Fruit fly (Drosophila melanogaster): ENCODE measurements around the gene CG31139.

The CG31139 gene

DNA sequence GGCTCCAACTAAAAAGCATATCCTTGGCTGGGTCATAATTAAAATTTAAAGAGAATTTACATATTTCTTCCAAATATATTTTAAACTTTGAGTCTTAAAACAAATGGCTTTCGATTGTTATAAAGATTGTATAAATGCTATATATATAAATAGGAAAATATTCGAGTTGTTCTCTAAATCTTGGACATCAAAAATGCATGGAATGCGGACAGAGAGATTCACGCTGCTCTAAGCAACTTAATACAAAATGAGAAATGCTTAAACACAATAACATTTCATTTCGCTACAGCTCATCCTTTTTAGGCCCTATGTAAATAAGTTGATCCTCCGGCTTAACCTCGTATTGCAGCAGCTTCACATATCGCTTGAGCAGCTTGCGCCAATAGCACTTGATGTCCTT lies at the start of gene CG31139:
Gene CG31139, minus strand, starts transcription at position 101 of the 400 bp plus-strand sequence.
- TF ChIP-seq CG13204 (GFP tag; optimal IDR thresholded peaks at IDR 0.05) (no peak), gl (tag; optimal IDR thresholded peaks at IDR 0.05) (no peak), fd96Ca (GFP tag; IDR thresholded peaks at IDR 0.05) (no peak), Pif1B (GFP tag; optimal IDR thresholded peaks at IDR 0.05) (no peak), Snoo (tag; optimal IDR thresholded peaks at IDR 0.05) (no peak), CG10348 (GFP tag; IDR thresholded peaks at IDR 0.05) (no peak), Pif1A (GFP tag; optimal IDR thresholded peaks at IDR 0.05) (no peak), EcR (GFP tag; optimal IDR thresholded peaks at IDR 0.05) (no peak), CG15710 (tag; optimal IDR thresholded peaks at IDR 0.05) (no peak), CG14655 (GFP tag; optimal IDR thresholded peaks at IDR 0.05) (no peak), CG12605 (GFP tag; IDR thresholded peaks at IDR 0.05) (no peak), CG9948 (tag; optimal IDR thresholded peaks at IDR 0.05) (no peak), CG17806 (tag; optimal IDR thresholded peaks at IDR 0.05) (no peak), CG34367 (tag; optimal IDR thresholded peaks at IDR 0.05) (no peak), rn (GFP tag; IDR thresholded peaks at IDR 0.05) (no peak)

DNA sequence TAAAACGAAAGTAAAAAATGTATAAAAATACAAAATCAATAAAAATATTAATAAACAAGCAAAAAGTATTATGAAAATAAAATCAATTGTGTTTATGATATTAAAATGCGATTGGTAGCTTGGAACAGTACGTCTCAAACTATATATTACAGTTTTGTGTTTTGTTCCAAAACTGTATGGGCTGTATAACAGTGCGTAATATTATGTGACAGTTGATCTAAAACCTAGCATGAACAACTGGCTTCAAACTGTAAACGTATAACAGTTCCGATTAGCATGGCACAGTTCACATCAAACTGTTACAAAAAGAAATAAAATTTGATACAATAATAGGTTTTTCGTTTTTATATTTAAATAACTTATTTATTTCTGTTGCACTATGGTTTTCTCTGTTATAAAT lies 45.1 kb upstream of the CG31139 start:
- TF ChIP-seq Snoo (tag; optimal IDR thresholded peaks at IDR 0.05) (no peak), CG4496 (GFP tag; IDR thresholded peaks at IDR 0.05) (no peak), rn (GFP tag; IDR thresholded peaks at IDR 0.05) (no peak), CG32121 (GFP tag; IDR thresholded peaks at IDR 0.05) (no peak), CG10348 (GFP tag; IDR thresholded peaks at IDR 0.05) (no peak), Pif1A (GFP tag; optimal IDR thresholded peaks at IDR 0.05) (no peak), fd96Ca (GFP tag; IDR thresholded peaks at IDR 0.05) (no peak), CG8301 (tag; optimal IDR thresholded peaks at IDR 0.05) (no peak), CG34367 (tag; optimal IDR thresholded peaks at IDR 0.05) (no peak), CG14655 (GFP tag; optimal IDR thresholded peaks at IDR 0.05) (no peak), EcR (GFP tag; optimal IDR thresholded peaks at IDR 0.05) (no peak)

DNA sequence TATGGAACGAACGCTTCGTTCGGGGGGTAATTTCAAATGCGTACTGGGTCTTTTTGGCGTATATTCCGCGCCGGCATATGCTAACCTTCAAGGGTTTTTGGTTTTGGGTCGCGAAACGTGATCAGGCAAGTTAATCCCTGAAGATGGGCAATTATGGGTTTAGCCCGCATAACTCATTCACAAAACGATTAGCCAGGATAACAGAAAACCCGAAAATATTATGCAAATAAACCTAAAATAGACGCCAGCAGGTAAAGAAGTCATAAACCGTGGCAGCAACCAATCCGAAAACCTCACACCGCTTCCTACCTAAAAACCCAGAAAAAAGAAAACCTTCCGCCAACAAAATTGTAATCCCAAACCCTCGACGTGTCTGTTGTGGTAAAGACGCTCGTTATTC lies 40.2 kb upstream of the CG31139 start:
- TF ChIP-seq rn (GFP tag; IDR thresholded peaks at IDR 0.05) (no peak), CG8301 (tag; optimal IDR thresholded peaks at IDR 0.05) (no peak), EcR (GFP tag; optimal IDR thresholded peaks at IDR 0.05) (no peak), CG34367 (tag; optimal IDR thresholded peaks at IDR 0.05) (no peak), CG32121 (GFP tag; IDR thresholded peaks at IDR 0.05) (no peak), Pif1B (GFP tag; optimal IDR thresholded peaks at IDR 0.05) (no peak), CG9948 (tag; optimal IDR thresholded peaks at IDR 0.05) (no peak), D1 (tag; optimal IDR thresholded peaks at IDR 0.05) (no peak), gl (tag; optimal IDR thresholded peaks at IDR 0.05) (no peak), CG10348 (GFP tag; IDR thresholded peaks at IDR 0.05) (no peak), CG17806 (tag; optimal IDR thresholded peaks at IDR 0.05) (no peak), Pif1A (GFP tag; optimal IDR thresholded peaks at IDR 0.05) (no peak), CG4496 (GFP tag; IDR thresholded peaks at IDR 0.05) (no peak), Ets98B (GFP tag; IDR thresholded peaks at IDR 0.05) (no peak), CG15710 (tag; optimal IDR thresholded peaks at IDR 0.05) (no peak), Snoo (tag; optimal IDR thresholded peaks at IDR 0.05) (no peak), CG13204 (GFP tag; optimal IDR thresholded peaks at IDR 0.05) (no peak)

DNA sequence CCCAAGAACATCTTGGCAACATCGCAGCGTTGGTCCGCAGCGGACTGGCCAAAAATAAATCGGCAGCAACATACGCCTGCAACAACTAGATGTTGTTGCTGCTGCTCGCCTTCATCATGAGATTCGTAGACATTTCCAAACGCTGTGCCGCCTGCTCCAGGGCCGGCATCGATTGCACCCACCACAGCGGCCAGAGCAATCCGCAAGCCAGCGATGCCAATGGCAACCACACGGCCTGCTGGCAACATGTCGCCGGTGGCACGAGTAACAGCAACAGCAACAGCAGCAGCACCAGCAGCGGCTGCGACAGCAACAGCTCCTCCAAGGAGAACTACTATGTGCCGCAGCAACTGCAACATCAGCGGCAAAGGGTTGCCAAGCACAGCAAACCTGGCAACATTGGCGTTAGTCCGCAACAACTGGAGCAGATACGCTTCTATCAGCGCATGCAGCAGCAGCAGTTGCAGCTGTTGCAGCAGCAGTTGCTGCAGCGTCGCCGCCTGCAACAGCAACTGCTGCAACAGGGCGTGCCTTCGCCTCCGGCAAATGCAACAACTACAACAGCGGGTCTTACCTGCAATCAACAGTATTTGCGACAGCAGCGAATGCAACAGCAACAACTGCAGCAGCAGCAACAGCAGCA lies 35.9 kb upstream of the CG31139 start:
- TF ChIP-seq CG15710 (tag; optimal IDR thresholded peaks at IDR 0.05) = no peak
- TF ChIP-seq Pif1B (GFP tag; optimal IDR thresholded peaks at IDR 0.05) = no peak
- no peak for TF ChIP-seq CG9948 (tag; optimal IDR thresholded peaks at IDR 0.05)
- no peak for TF ChIP-seq CG8159 (tag; optimal IDR thresholded peaks at IDR 0.05)
- TF ChIP-seq CG8301 (tag; optimal IDR thresholded peaks at IDR 0.05) = no peak
- TF ChIP-seq D1 (tag; optimal IDR thresholded peaks at IDR 0.05) = no peak
- no peak for TF ChIP-seq fd96Ca (GFP tag; IDR thresholded peaks at IDR 0.05)
- no peak for TF ChIP-seq CG14655 (GFP tag; optimal IDR thresholded peaks at IDR 0.05)
- no peak for TF ChIP-seq gl (tag; optimal IDR thresholded peaks at IDR 0.05)

DNA sequence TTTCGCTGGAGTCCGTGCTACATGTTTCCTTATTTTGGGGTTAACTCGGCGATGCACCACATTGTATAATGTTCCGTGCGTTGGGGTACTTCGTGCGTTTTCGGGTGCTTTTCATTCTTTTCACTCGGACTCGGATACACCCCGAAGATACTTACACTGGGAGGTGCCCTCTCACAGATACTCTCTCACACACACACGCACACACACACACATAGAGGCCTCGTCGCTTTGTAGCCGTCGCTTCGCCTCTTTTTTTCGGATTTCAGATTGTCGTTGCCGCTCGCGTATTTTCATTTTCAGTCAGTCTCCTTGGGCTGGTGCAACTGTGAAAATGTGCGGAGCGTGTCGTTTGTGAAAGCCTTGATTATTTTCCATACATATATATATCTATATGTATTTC lies 32.6 kb upstream of the CG31139 start:
- TF ChIP-seq Ets98B (GFP tag; IDR thresholded peaks at IDR 0.05) = peak; percentile 96
- TF ChIP-seq Pif1B (GFP tag; optimal IDR thresholded peaks at IDR 0.05) = peak; percentile 54
- no peak for TF ChIP-seq rn (GFP tag; IDR thresholded peaks at IDR 0.05)
- peak; percentile 28 for TF ChIP-seq CG14655 (GFP tag; optimal IDR thresholded peaks at IDR 0.05)
- no peak for TF ChIP-seq D1 (tag; optimal IDR thresholded peaks at IDR 0.05)
- TF ChIP-seq CG9948 (tag; optimal IDR thresholded peaks at IDR 0.05) = no peak
- TF ChIP-seq CG4496 (GFP tag; IDR thresholded peaks at IDR 0.05) = peak; percentile 82
- TF ChIP-seq gl (tag; optimal IDR thresholded peaks at IDR 0.05) = no peak
- TF ChIP-seq fd96Ca (GFP tag; IDR thresholded peaks at IDR 0.05) = peak; percentile 95
- TF ChIP-seq CG15710 (tag; optimal IDR thresholded peaks at IDR 0.05) = peak; percentile 16
- peak; percentile 28 for TF ChIP-seq EcR (GFP tag; optimal IDR thresholded peaks at IDR 0.05)
- peak; percentile 57 for TF ChIP-seq Pif1A (GFP tag; optimal IDR thresholded peaks at IDR 0.05)
- no peak for TF ChIP-seq CG10348 (GFP tag; IDR thresholded peaks at IDR 0.05)
- peak; percentile 95 for TF ChIP-seq CG32121 (GFP tag; IDR thresholded peaks at IDR 0.05)
- no peak for TF ChIP-seq Snoo (tag; optimal IDR thresholded peaks at IDR 0.05)
- TF ChIP-seq CG13204 (GFP tag; optimal IDR thresholded peaks at IDR 0.05) = peak; percentile 32
- no peak for TF ChIP-seq CG17806 (tag; optimal IDR thresholded peaks at IDR 0.05)
- peak; percentile 74 for TF ChIP-seq CG12605 (GFP tag; IDR thresholded peaks at IDR 0.05)
- no peak for TF ChIP-seq CG34367 (tag; optimal IDR thresholded peaks at IDR 0.05)
- TF ChIP-seq CG8159 (tag; optimal IDR thresholded peaks at IDR 0.05) = no peak

DNA sequence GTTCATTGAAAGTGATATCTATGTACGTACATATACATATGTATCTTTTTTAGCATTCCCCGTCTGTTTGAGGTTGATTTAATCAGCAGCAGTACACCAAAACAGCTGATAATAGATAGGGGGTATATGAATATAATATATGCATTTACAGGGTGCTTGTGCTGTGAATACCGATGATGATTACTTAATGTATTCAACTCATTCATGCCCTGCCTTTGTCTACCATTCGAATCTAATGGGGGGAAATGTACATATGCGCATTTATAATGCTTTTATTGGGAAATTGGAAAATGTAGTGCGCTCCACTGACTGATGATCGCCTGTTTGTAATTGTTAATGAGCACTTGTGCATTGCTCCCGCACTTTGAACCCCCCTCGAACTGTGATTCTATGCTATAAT lies 31.3 kb upstream of the CG31139 start:
- no peak for TF ChIP-seq Pif1B (GFP tag; optimal IDR thresholded peaks at IDR 0.05)
- no peak for TF ChIP-seq CG14655 (GFP tag; optimal IDR thresholded peaks at IDR 0.05)
- no peak for TF ChIP-seq CG9948 (tag; optimal IDR thresholded peaks at IDR 0.05)
- TF ChIP-seq CG4496 (GFP tag; IDR thresholded peaks at IDR 0.05) = peak; percentile 34; the same call in 1 of the 3 replicates
- TF ChIP-seq CG13204 (GFP tag; optimal IDR thresholded peaks at IDR 0.05) = no peak
- TF ChIP-seq rn (GFP tag; IDR thresholded peaks at IDR 0.05) = no peak
- 0 out of 2 replicates have a peak, but pooled peaks have one; percentile 20 for TF ChIP-seq CG32121 (GFP tag; IDR thresholded peaks at IDR 0.05)
- TF ChIP-seq Snoo (tag; optimal IDR thresholded peaks at IDR 0.05) = no peak

All from whole organism, pupa.